Worm (Caenorhabditis elegans) whole organism, L3 larva: ENCODE measurements around the gene egl-4.

Experiments
- R02D3.7 ChIP-seq: fragments of 150-350 bp; optimal IDR thresholded peaks from 2 replicates; lab custom pipeline; 2014; ENCODE audit warnings: missing biosample characterization, missing genetic modification characterization
- ZK546.5 ChIP-seq: sonication (generic microtip); optimal IDR thresholded peaks from 2 replicates; lab custom pipeline; 2017; ENCODE audit warnings: missing biosample characterization, missing genetic modification characterization
- ama-1 ChIP-seq: fragments of 150-350 bp; optimal IDR thresholded peaks from 2 replicates; lab custom pipeline; 2018
- ceh-16 ChIP-seq: sonication (generic microtip); optimal IDR thresholded peaks from 2 replicates; lab custom pipeline; 2017; ENCODE audit warnings: missing biosample characterization, missing genetic modification characterization
- ceh-28 ChIP-seq: fragments of 150-350 bp; optimal IDR thresholded peaks from 2 replicates; lab custom pipeline; 2014; ENCODE audit warnings: missing biosample characterization, missing genetic modification reagents, missing genetic modification characterization
- ceh-82 ChIP-seq: fragments of 150-350 bp; optimal IDR thresholded peaks from 2 replicates; lab custom pipeline; 2014; ENCODE audit warnings: missing biosample characterization, missing genetic modification characterization
- ceh-9 ChIP-seq: sonication (generic microtip); optimal IDR thresholded peaks from 2 replicates; lab custom pipeline; 2018; ENCODE audit warnings: missing biosample characterization, missing genetic modification characterization
- egl-27 ChIP-seq: sonication (generic microtip); optimal IDR thresholded peaks from 4 replicates; lab custom pipeline; 2017; ENCODE audit warnings: missing biosample characterization, missing genetic modification reagents, missing genetic modification characterization
- elt-1 ChIP-seq: fragments of 150-350 bp; optimal IDR thresholded peaks from 2 replicates; lab custom pipeline; 2014; ENCODE audit warnings: missing biosample characterization, missing genetic modification characterization
- elt-2 ChIP-seq: sonication (generic microtip); optimal IDR thresholded peaks from 2 replicates; lab custom pipeline; 2016; ENCODE audit warnings: missing genetic modification reagents, mild to moderate bottlenecking, missing genetic modification characterization, missing compliant biosample characterization
- fkh-10 ChIP-seq: sonication (generic microtip); optimal IDR thresholded peaks from 2 replicates; lab custom pipeline; 2017; ENCODE audit warnings: missing biosample characterization, missing genetic modification reagents, missing genetic modification characterization
- fkh-2 ChIP-seq: fragments of 150-350 bp; optimal IDR thresholded peaks from 2 replicates; lab custom pipeline; 2014; ENCODE audit warnings: missing biosample characterization, missing genetic modification reagents, missing genetic modification characterization
- fos-1 ChIP-seq: fragments of 150-350 bp; optimal IDR thresholded peaks from 2 replicates; lab custom pipeline; 2014; ENCODE audit warnings: missing biosample characterization, missing genetic modification characterization
- hmg-11 ChIP-seq: sonication (generic microtip); optimal IDR thresholded peaks from 2 replicates; lab custom pipeline; 2016; ENCODE audit warnings: missing genetic modification characterization, missing compliant biosample characterization
- jun-1 ChIP-seq: fragments of 150-350 bp; optimal IDR thresholded peaks from 2 replicates; lab custom pipeline; 2014; ENCODE audit warnings: missing biosample characterization, missing genetic modification reagents, missing genetic modification characterization
- lin-15B ChIP-seq: fragments of 150-350 bp; optimal IDR thresholded peaks from 2 replicates; lab custom pipeline; 2014; ENCODE audit warnings: missing biosample characterization, missing genetic modification characterization
- lin-39 ChIP-seq: fragments of 150-350 bp; optimal IDR thresholded peaks from 2 replicates; lab custom pipeline; 2018; ENCODE audit warnings: missing biosample characterization, missing genetic modification reagents, missing genetic modification characterization
- lsy-12 ChIP-seq: sonication (generic microtip); optimal IDR thresholded peaks from 2 replicates; lab custom pipeline; 2016; ENCODE audit warnings: mild to moderate bottlenecking, missing genetic modification characterization, missing compliant biosample characterization
- mdl-1 ChIP-seq: fragments of 150-350 bp; optimal IDR thresholded peaks from 2 replicates; lab custom pipeline; 2014; ENCODE audit warnings: missing biosample characterization, missing genetic modification characterization
- mml-1 ChIP-seq: fragments of 150-350 bp; sonication (generic microtip); optimal IDR thresholded peaks from 3 replicates; lab custom pipeline; 2014; ENCODE audit warnings: missing biosample characterization, missing genetic modification characterization
- nfya-1 ChIP-seq: sonication (generic microtip); optimal IDR thresholded peaks from 2 replicates; lab custom pipeline; 2017; ENCODE audit warnings: missing genetic modification characterization, mild to moderate bottlenecking, missing compliant biosample characterization, antibody characterized with exemption, moderate library complexity; ENCODE audit not compliant: insufficient read depth
- nhr-11 ChIP-seq: fragments of 150-350 bp; optimal IDR thresholded peaks from 2 replicates; lab custom pipeline; 2014; ENCODE audit warnings: missing biosample characterization, missing genetic modification characterization
- nhr-12 ChIP-seq: fragments of 150-350 bp; optimal IDR thresholded peaks from 2 replicates; lab custom pipeline; 2014; ENCODE audit warnings: missing biosample characterization, missing genetic modification characterization
- nhr-23 ChIP-seq: fragments of 150-350 bp; optimal IDR thresholded peaks from 2 replicates; lab custom pipeline; 2014; ENCODE audit warnings: missing biosample characterization, missing genetic modification reagents, missing genetic modification characterization
- nhr-237 ChIP-seq: fragments of 150-350 bp; optimal IDR thresholded peaks from 2 replicates; lab custom pipeline; 2014; ENCODE audit warnings: missing biosample characterization, missing genetic modification characterization
- nhr-25 ChIP-seq: sonication (generic microtip); optimal IDR thresholded peaks from 2 replicates; lab custom pipeline; 2017; ENCODE audit warnings: missing biosample characterization, missing genetic modification characterization
- nhr-28 ChIP-seq: fragments of 150-350 bp; optimal IDR thresholded peaks from 2 replicates; lab custom pipeline; 2014; ENCODE audit warnings: missing biosample characterization, missing genetic modification characterization
- nhr-43 ChIP-seq: sonication (generic microtip); optimal IDR thresholded peaks from 2 replicates; lab custom pipeline; 2016; ENCODE audit warnings: mild to moderate bottlenecking, missing genetic modification characterization, missing compliant biosample characterization; ENCODE audit not compliant: poor library complexity, severe bottlenecking
- nhr-67 ChIP-seq: fragments of 150-350 bp; optimal IDR thresholded peaks from 2 replicates; lab custom pipeline; 2014; ENCODE audit warnings: missing biosample characterization, missing genetic modification characterization
- nhr-76 ChIP-seq: fragments of 150-350 bp; sonication (generic microtip); optimal IDR thresholded peaks from 5 replicates; lab custom pipeline; 2014; ENCODE audit warnings: missing biosample characterization, missing genetic modification characterization
- pha-4 ChIP-seq: fragments of 150-350 bp; optimal IDR thresholded peaks from 2 replicates; lab custom pipeline; 2014; ENCODE audit warnings: missing biosample characterization, missing genetic modification reagents, missing genetic modification characterization
- sea-2 ChIP-seq: fragments of 150-350 bp; sonication (generic microtip); optimal IDR thresholded peaks from 4 replicates; lab custom pipeline; 2014; ENCODE audit warnings: missing biosample characterization, missing genetic modification reagents, missing genetic modification characterization
- skn-1 ChIP-seq: fragments of 150-350 bp; optimal IDR thresholded peaks from 2 replicates; lab custom pipeline; 2014; ENCODE audit warnings: missing biosample characterization, missing genetic modification characterization
- tbx-2 ChIP-seq: sonication (generic microtip); optimal IDR thresholded peaks from 2 replicates; lab custom pipeline; 2016; ENCODE audit warnings: mild to moderate bottlenecking, missing genetic modification characterization, missing compliant biosample characterization
- unc-62 ChIP-seq: fragments of 150-350 bp; sonication (generic microtip); optimal IDR thresholded peaks from 4 replicates; lab custom pipeline; 2014; ENCODE audit warnings: missing biosample characterization, missing genetic modification reagents, missing genetic modification characterization
- zag-1 ChIP-seq: fragments of 150-350 bp; optimal IDR thresholded peaks from 2 replicates; lab custom pipeline; 2014; ENCODE audit warnings: missing biosample characterization, missing genetic modification characterization
- ztf-11 ChIP-seq: fragments of 150-350 bp; optimal IDR thresholded peaks from 2 replicates; lab custom pipeline; 2014; ENCODE audit warnings: missing biosample characterization, missing genetic modification characterization
- ztf-4 ChIP-seq: fragments of 150-350 bp; optimal IDR thresholded peaks from 2 replicates; lab custom pipeline; 2014; ENCODE audit warnings: missing biosample characterization, missing genetic modification characterization

Gene egl-4

DNA sequence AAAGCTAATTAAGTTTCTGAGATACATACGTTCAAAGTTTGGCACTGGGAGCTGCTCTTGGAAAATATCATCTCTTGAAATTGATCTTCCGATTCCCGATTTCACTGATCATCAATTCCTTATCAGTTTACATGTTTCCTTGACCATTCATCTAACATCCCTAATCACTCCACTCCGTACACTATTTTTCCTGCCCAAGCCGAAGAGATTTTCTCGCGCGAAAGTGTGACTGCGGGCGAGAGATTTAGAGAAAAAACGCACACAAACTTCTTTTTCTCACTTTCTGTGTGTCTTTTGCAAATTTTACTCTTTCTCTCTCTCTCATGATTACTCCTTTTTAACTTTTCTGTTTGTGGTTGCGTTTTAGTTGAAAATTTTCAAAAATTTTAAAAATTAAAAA is 10.7 kb upstream of the egl-4 start (continued):
- TF ChIP-seq lin-15B (tag; lab: Kevin White, UChicago) (peak; percentile 36), hmg-11 (tag; lab: Kevin White, UChicago) (peak; percentile 33), unc-62 (GFP tag; lab: Kevin White, UChicago) (no peak), nhr-12 (no peak), mdl-1 (no peak), jun-1 (tag; lab: Kevin White, UChicago) (peak; percentile 43), ceh-82 (no peak), ztf-4 (tag; lab: Kevin White, UChicago) (no peak), fos-1 (tag; lab: Kevin White, UChicago) (no peak), ztf-11 (tag; lab: Kevin White, UChicago) (no peak), mml-1 (tag; lab: Kevin White, UChicago) (no peak), nhr-23 (tag; lab: Kevin White, UChicago) (peak; percentile 61), elt-1 (tag; lab: Kevin White, UChicago) (no peak), fkh-2 (tag; lab: Kevin White, UChicago) (no peak), skn-1 (tag; lab: Kevin White, UChicago) (no peak), nhr-237 (tag; lab: Kevin White, UChicago) (no peak)
- TF ChIP-seq, all 47 proteins: peak for 13

DNA sequence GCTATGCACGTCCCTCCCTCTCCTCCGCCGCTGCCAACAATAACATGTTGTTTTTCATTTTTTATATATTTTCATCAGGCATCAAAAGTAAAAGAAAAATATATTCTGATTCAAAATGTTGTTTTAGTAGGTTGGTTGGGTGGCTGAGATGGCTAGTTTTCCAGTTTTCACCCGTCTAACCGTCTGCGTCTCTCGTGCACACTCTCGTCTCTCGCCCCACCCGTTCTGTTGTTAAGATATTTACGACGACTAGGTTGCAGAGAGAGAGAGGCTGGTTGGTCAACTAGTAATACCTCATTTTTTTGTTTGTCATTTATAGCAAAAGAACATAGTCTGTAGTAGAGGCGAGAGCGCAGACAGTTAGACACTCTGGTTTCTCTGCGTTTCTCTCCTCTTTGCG is 9.3 kb upstream of the egl-4 start:
- TF ChIP-seq tbx-2 (tag; lab: Kevin White, UChicago) (no peak), lin-39 (no peak), skn-1 (tag; lab: Kevin White, UChicago) (no peak), fos-1 (tag; lab: Kevin White, UChicago) (no peak), ztf-11 (tag; lab: Kevin White, UChicago) (no peak), nhr-11 (tag; lab: Kevin White, UChicago) (no peak), pha-4 (peak; percentile 33), lsy-12 (tag; lab: Kevin White, UChicago) (no peak), ceh-28 (tag; lab: Kevin White, UChicago) (no peak), nhr-25 (tag; lab: Kevin White, UChicago) (peak; percentile 32), nhr-23 (tag; lab: Kevin White, UChicago) (no peak), ZK546.5 (tag; lab: Kevin White, UChicago) (no peak), sea-2 (GFP tag; lab: Kevin White, UChicago) (no peak), nhr-67 (tag; lab: Kevin White, UChicago) (no peak), ceh-9 (tag; lab: Kevin White, UChicago) (no peak), R02D3.7 (tag; lab: Kevin White, UChicago) (no peak), nfya-1 (tag; lab: Kevin White, UChicago) (peak; percentile 36), elt-2 (peak; percentile 2), nhr-28 (no peak), hmg-11 (tag; lab: Kevin White, UChicago) (peak; percentile 46), mml-1 (tag; lab: Kevin White, UChicago) (no peak), ama-1 (lab: Kevin White, UChicago) (no peak), fkh-10 (GFP tag; lab: Kevin White, UChicago) (no peak)

DNA sequence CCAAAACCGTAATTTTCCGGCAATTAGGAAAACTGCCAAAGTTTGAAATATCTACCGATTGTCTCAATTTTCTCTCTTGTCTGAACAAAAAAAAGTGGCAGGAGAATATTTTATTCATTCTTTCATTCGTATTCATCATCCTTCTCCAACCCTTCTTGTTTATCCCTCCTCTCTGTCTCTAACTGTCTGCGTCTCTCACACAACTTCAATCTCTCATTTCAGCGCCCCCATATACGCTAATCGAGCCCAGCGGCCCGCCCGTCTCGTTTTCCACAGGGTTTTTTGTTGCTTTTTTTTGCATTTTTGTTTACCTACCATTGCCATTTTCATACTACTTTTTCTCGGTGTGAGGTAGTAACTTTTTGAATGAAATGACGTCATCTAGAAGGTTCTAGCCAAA is 5.6 kb upstream of the egl-4 start:
- TF ChIP-seq lin-39 (peak; percentile 64), ama-1 (lab: Kevin White, UChicago) (no peak), fkh-10 (GFP tag; lab: Kevin White, UChicago) (no peak), ceh-16 (tag; lab: Kevin White, UChicago) (no peak), nfya-1 (tag; lab: Kevin White, UChicago) (peak; percentile 31), nhr-76 (no peak), nhr-11 (tag; lab: Kevin White, UChicago) (no peak), zag-1 (tag; lab: Kevin White, UChicago) (no peak), ceh-82 (no peak), nhr-12 (no peak), pha-4 (no peak), ceh-9 (tag; lab: Kevin White, UChicago) (no peak), egl-27 (tag; lab: Kevin White, UChicago) (no peak), elt-1 (tag; lab: Kevin White, UChicago) (no peak), sea-2 (GFP tag; lab: Kevin White, UChicago) (no peak), nhr-67 (tag; lab: Kevin White, UChicago) (no peak), hmg-11 (tag; lab: Kevin White, UChicago) (peak; percentile 69)

DNA sequence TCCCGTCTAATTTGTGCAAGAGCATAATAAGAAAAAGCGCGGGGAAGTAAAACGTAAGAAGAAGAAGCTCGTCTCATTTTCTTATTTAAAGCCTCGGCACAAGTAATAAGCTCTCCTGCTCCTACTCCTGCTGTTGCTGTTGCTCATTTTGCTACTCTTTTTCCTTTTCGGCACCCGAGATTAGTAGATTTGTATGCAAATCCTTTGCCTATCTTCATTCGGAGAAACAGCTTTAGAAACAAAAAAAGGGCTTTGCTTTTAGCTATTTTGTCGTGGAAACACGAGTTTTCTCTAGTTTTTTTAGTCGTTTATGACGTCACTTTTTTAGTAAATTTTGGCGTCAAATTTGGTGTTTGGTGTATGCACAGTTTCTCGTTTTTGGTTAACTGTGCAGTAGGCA is 4.3 kb upstream of the egl-4 start:
- TF ChIP-seq nhr-43 (no peak), jun-1 (tag; lab: Kevin White, UChicago) (no peak), nhr-76 (no peak), egl-27 (tag; lab: Kevin White, UChicago) (no peak), nfya-1 (tag; lab: Kevin White, UChicago) (no peak), elt-2 (no peak), elt-1 (tag; lab: Kevin White, UChicago) (no peak)
